Worm (Caenorhabditis elegans): ENCODE measurements around the gene clec-161.

DNA sequence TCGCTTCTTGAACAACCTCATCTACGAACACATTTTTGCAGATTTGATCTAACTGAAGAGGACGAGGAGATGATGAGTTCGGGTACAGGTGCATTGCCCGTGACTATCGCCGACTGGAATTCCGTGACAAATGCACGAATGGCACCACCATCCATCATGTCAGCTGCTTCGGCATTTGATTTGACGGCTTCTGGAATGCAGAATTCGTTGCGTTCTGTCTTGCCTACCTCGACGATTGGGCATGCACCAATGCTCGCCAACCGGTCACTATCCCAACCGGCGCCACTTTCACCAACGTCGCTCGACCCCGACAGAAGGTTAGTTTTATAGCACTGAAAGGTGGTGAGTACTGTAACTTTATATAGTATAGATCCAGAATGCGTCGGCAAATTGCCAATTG is 14.9 kb upstream of the clec-161 start:
- TF ChIP-seq dao-5 (tag; optimal IDR thresholded peaks at IDR 0.05) (no peak), him-1 (tag; optimal IDR thresholded peaks at IDR 0.05) (no peak), W03F9.2 (tag; optimal IDR thresholded peaks at IDR 0.05) (no peak)
